Worm (Caenorhabditis elegans) whole organism, mixed stage, embryonic: Measurements from ENCODE around the gene zipt-15.

Source experiments
- blmp-1 ChIP-seq: fragments of 150-350 bp; optimal IDR thresholded peaks from 2 replicates; lab custom pipeline; 2014; ENCODE audit warnings: missing biosample characterization, missing genetic modification characterization
- ces-1 ChIP-seq: fragments of 150-350 bp; optimal IDR thresholded peaks from 2 replicates; lab custom pipeline; 2014; ENCODE audit warnings: missing biosample characterization, missing genetic modification reagents, missing genetic modification characterization
- drap-1 ChIP-seq: fragments of 200-800 bp; sonication (Bioruptor generic); optimal IDR thresholded peaks from 3 replicates; lab custom pipeline; 2018; ENCODE audit warnings: mild to moderate bottlenecking, missing genetic modification characterization, missing compliant biosample characterization
- mep-1 ChIP-seq: fragments of 150-350 bp; optimal IDR thresholded peaks from 2 replicates; lab custom pipeline; 2017; ENCODE audit warnings: missing biosample characterization, missing genetic modification reagents, missing genetic modification characterization, inconsistent platforms
- nhr-28 ChIP-seq: fragments of 150-350 bp; optimal IDR thresholded peaks from 2 replicates; lab custom pipeline; 2014; ENCODE audit warnings: missing biosample characterization, missing genetic modification characterization
- nhr-76 ChIP-seq: sonication (generic microtip); optimal IDR thresholded peaks from 2 replicates; lab custom pipeline; 2017; ENCODE audit warnings: missing biosample characterization, missing genetic modification characterization
- pha-4 ChIP-seq: fragments of 150-350 bp; optimal IDR thresholded peaks from 2 replicates; lab custom pipeline; 2018; ENCODE audit warnings: missing biosample characterization, missing genetic modification reagents, missing genetic modification characterization
- sem-2 ChIP-seq: fragments of 200-800 bp; sonication (Bioruptor generic); optimal IDR thresholded peaks from 2 replicates; lab custom pipeline; 2018; ENCODE audit warnings: mild to moderate bottlenecking, missing genetic modification characterization, missing compliant biosample characterization
- snpc-4 ChIP-seq: fragments of 150-350 bp; optimal IDR thresholded peaks from 2 replicates; lab custom pipeline; 2014; ENCODE audit warnings: missing biosample characterization, missing genetic modification characterization
- unc-39 ChIP-seq: fragments of 150-350 bp; optimal IDR thresholded peaks from 2 replicates; lab custom pipeline; 2014; ENCODE audit warnings: missing biosample characterization, missing genetic modification characterization
- unc-62 ChIP-seq: fragments of 150-350 bp; optimal IDR thresholded peaks from 2 replicates; lab custom pipeline; 2014; ENCODE audit warnings: missing biosample characterization, missing genetic modification reagents, missing genetic modification characterization

DNA sequence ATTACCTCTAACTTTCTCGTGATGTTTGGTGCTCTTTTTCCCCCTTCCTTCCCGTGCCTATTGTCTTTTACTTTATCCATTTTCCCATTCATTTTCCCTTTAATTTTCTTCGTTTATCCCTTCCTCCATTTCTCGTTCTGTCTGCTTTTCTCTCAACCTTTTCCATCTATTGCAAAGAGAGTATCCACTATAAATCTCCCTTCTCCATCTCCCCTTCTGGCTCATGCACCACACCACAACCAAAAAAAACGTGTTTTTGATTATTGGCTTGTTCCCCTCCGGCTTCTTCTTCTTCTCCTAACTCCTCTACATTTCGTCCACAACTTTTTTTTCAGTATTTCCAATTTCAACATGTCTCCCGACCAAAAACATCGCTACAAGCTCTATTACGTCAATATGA is 64.5 kb downstream of the zipt-15 start, which contains the start of gene gst-40:
- TF ChIP-seq nhr-28 (tag; lab: Kevin White, UChicago) (no peak), sem-2 (no peak), nhr-76 (tag; lab: Kevin White, UChicago) (no peak), ces-1 (no peak), unc-62 (GFP tag; lab: Kevin White, UChicago) (no peak), unc-39 (tag; lab: Kevin White, UChicago) (no peak), pha-4 (no peak), blmp-1 (no peak), mep-1 (tag; lab: Kevin White, UChicago) (no peak), drap-1 (GFP tag; lab: Kevin White, UChicago) (no peak), snpc-4 (tag; lab: Kevin White, UChicago) (no peak)
